Fruit fly (Drosophila melanogaster) ovary, adult (tissue): ENCODE results near the gene CG14316.

ENCODE experiments used
- CG17801 ChIP-seq: fragments of 200-800 bp; optimal IDR thresholded peaks from 2 replicates; lab custom pipeline; 2019; ENCODE audit warnings: missing biosample characterization, mild to moderate bottlenecking, missing genetic modification characterization, moderate library complexity; ENCODE audit not compliant: partially characterized antibody

CG14316 gene

dm6 chr3R:18151820-18152219, at the start of gene CG14316:
Gene CG14316 (plus strand): TSS chr3R:18152120.
- no peak for TF ChIP-seq CG17801 (GFP tag; lab: Kevin White, UChicago)

DNA sequence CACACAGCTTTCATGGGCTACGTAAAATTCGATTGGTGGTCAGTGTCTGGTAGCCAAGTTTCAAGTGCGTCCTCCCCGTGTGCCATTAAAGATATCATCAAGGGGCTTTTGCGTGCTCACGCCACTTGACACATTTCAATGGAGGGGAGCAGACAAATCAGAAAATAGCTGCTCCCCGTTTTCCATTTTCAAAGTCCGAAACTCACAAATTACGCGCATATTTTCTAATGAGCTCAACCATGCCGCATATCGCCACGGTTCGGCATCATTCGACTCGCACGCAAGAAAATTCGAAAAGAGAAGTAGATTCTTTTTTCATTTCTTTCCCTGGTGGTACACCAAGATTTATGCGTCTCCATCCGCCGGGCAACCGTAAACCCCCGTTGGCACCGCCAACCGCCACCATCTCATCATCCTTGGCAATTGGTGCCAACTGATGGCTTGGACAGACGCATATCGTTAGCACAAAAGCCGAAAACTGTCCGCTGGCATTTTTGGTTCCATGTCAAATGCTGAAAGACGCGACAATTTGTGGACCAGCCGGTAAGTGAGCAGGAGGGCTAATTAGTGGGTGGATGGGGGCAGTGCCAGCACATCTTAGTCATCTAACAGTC, 48.6 kb upstream of the CG14316 start:
- TF ChIP-seq CG17801 (GFP tag; lab: Kevin White, UChicago): no peak

- no peak for TF ChIP-seq CG17801 (GFP tag; lab: Kevin White, UChicago)
Measured at dm6 chr3R:18104261-18104792, 47.6 kb upstream of the CG14316 start.

DNA sequence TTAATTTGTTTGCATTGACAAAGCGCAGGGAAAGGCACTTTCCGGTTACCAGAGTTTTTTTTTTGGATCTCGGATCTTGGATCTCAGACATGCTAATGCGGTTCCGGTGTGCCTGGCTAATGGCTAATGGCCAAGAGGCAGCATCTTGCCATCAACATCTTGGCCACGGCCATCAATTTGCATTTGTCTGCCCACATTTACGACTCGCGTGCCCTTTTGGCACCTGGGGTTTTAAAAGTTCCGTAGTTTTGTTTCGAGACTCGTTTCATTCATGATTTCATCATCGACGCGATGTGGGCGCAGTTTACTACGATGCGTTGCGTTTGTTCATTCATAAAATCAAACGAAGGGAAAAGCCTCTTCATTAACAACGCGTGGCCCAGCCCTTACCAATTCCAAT, 45.8 kb upstream of the CG14316 start:
- TF ChIP-seq CG17801 (GFP tag; lab: Kevin White, UChicago): no peak

dm6 chr3R:18107575-18107974, 44.3 kb upstream of the CG14316 start:
- no peak for TF ChIP-seq CG17801 (GFP tag; lab: Kevin White, UChicago)

DNA sequence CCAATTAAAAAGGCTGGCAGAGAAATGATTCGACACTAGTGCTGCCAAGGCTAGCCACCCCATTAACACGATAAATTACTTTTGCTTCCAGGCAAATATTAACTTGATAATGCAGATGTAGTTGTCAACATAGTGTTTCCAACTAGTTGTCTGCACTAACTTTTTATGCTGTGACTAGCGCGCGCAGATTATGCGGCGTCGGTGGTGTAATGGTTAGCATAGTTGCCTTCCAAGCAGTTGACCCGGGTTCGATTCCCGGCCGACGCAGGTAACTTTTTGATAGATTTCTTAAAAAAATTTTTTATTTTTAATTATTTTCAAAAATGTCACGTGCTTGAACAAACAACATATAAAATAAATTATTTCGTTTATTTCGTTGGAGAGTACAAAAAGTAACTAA, 43.5 kb upstream of the CG14316 start:
- no peak for TF ChIP-seq CG17801 (GFP tag; lab: Kevin White, UChicago)

dm6 chr3R:18111709-18112110, 40.2 kb upstream of the CG14316 start:
- TF ChIP-seq CG17801 (GFP tag; lab: Kevin White, UChicago): no peak

DNA sequence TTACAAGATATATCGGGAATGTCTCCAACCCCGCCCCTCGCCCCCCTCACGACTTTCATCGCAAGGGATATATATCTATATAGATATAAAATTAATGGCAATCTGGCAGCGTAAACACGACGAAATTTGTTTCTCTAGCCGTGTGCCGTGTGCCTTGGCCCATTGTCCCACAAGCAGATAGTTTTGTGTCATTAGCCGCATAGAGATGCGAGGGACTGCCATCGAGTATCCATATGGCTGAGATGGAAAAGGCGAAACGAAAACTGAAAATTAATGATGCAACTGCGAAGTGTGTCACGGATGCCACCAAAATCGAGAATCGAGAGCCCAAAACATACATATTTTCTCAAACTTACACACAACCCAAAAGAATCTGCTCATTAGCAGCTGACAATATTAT, 37.1 kb upstream of the CG14316 start:
- no peak for TF ChIP-seq CG17801 (GFP tag; lab: Kevin White, UChicago)

DNA sequence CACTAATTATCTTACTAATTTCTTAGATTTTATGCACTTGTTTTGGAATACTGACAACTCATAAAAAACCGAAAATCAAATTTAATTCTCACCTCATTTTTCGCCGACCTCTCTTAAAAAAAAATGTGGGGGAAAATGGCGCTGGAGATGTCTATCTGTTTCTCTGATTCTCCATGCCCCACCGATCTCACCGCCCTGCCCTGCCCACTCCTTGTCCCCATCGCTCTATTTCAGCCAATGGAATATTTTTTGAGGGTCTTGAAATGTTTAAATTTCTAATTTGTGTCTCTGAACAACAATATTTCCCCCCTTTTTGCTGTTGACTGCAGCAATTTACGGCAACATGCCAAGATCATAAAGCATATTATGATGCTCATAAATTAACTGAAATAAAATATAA, 34.4 kb upstream of the CG14316 start:
- no peak for TF ChIP-seq CG17801 (GFP tag; lab: Kevin White, UChicago)

dm6 chr3R:18118239-18118638, 33.7 kb upstream of the CG14316 start:
- TF ChIP-seq CG17801 (GFP tag; lab: Kevin White, UChicago): no peak

dm6 chr3R:18118695-18119094, 33.2 kb upstream of the CG14316 start:
- TF ChIP-seq CG17801 (GFP tag; lab: Kevin White, UChicago): no peak

DNA sequence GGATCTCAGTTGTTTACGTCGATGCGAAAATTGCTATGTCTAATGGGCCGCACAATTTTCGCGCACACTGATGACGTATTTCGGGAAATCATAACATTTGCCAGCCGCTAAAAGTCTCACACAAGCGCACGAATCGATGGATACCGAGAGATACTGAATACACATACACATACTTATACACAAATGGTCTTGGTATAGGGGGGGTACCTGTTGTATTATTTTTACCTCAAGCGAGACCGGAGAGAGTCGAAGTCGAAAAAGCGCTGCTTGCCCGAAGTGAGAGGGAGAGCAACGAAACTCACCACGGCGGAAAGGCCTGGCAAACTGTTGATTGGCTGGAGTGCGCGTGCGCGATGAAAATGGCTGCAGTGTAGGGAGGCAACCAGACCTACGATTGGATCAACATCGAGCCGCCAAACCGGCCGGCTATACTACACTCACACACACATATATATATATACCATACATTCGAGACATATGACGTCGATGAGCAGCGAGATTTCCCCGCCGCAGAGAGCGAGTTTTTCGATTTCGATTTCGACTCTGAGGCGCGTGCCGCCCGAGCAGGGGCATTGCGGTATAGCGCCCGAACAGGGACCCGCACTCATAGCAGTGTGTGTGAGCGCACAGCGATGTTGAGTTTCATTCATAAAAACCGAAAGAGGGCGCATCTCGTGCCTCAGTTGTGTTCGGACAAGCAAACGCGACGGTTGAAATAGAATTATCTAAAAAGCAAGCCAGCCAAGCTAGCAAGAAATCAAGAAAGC, 30.4 kb upstream of the CG14316 start:
- TF ChIP-seq CG17801 (GFP tag; lab: Kevin White, UChicago): peak; percentile 11

dm6 chr3R:18125023-18125630, 26.8 kb upstream of the CG14316 start:
- TF ChIP-seq CG17801 (GFP tag; lab: Kevin White, UChicago): no peak

- TF ChIP-seq CG17801 (GFP tag; lab: Kevin White, UChicago): no peak
Measured at dm6 chr3R:18130720-18131119, 21.2 kb upstream of the CG14316 start.

dm6 chr3R:18144853-18145252, 7.1 kb upstream of the CG14316 start:
- no peak for TF ChIP-seq CG17801 (GFP tag; lab: Kevin White, UChicago)
